Worm (Caenorhabditis elegans): ENCODE data around the gene T14G8.2.

DNA sequence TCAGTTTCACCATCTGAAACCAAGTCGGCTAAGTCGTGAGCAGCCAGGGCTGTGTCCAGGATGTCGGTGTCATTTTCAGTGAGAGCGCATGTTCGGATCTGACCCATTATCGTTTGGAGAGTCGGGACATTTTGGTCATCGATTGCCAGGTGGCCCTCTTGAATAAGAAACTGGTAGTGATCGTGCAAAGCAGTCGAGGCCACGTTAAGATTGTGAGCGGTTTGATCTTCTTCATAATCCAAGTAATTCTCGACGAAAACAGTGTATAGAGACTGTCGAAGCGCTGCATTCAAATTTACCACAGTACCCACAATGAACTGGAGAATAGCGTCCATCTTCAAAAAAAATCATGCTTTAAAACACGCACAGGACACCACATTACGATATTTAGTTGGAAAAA, 4.7 kb downstream of the T14G8.2 start, which contains the start of gene T14G8.6:
- TF ChIP-seq Y55F3AM.14 (GFP tag; optimal IDR thresholded peaks at IDR 0.05): no peak
- no peak for TF ChIP-seq mdl-1 (tag; optimal IDR thresholded peaks at IDR 0.05)
- TF ChIP-seq nhr-237 (tag; optimal IDR thresholded peaks at IDR 0.05): no peak
- no peak for TF ChIP-seq unc-55 (GFP tag; optimal IDR thresholded peaks at IDR 0.05)
- TF ChIP-seq sma-3 (GFP tag; optimal IDR thresholded peaks at IDR 0.05): no peak
- no peak for TF ChIP-seq nhr-11 (tag; optimal IDR thresholded peaks at IDR 0.05)
- TF ChIP-seq lin-39 (tag; optimal IDR thresholded peaks at IDR 0.05): no peak
- TF ChIP-seq elt-1 (tag; optimal IDR thresholded peaks at IDR 0.05): no peak
- no peak for TF ChIP-seq mbf-1 (tag; optimal IDR thresholded peaks at IDR 0.05)

All from whole organism, L2 larva.